Fruit fly (Drosophila melanogaster) whole organism, embryonic: Measurements from ENCODE around the gene Sptr.

Experiments
- BEAF-32 ChIP-seq: fragments of 200-800 bp; sonication (Bioruptor generic); optimal IDR thresholded peaks from 3 replicates; lab custom pipeline; 2017; ENCODE audit warnings: missing biosample characterization, missing genetic modification characterization, mild to moderate bottlenecking, moderate library complexity, missing genetic modification reagents
- CG10209 ChIP-seq: fragments of 200-800 bp; sonication (Bioruptor generic); optimal IDR thresholded peaks from 3 replicates; lab custom pipeline; 2017; ENCODE audit warnings: missing biosample characterization, mild to moderate bottlenecking, missing genetic modification characterization, missing genetic modification reagents
- CG11504 ChIP-seq: fragments of 200-800 bp; sonication (Bioruptor generic); optimal IDR thresholded peaks from 3 replicates; lab custom pipeline; 2019; ENCODE audit warnings: missing biosample characterization, mild to moderate bottlenecking, missing genetic modification characterization, moderate library complexity
- CG15011 ChIP-seq: fragments of 200-800 bp; sonication (Bioruptor generic); optimal IDR thresholded peaks from 3 replicates; lab custom pipeline; 2018; ENCODE audit warnings: missing biosample characterization, mild to moderate bottlenecking, missing genetic modification characterization
- CG15073 ChIP-seq: fragments of 200-800 bp; sonication (Bioruptor generic); optimal IDR thresholded peaks from 2 replicates; lab custom pipeline; 2016; ENCODE audit warnings: missing biosample characterization, missing genetic modification characterization
- CG15696 ChIP-seq: fragments of 200-800 bp; sonication (Bioruptor generic); optimal IDR thresholded peaks from 2 replicates; lab custom pipeline; 2019; ENCODE audit warnings: missing biosample characterization, mild to moderate bottlenecking, missing genetic modification characterization, moderate library complexity
- CG17359 ChIP-seq: fragments of 200-800 bp; sonication (Bioruptor generic); optimal IDR thresholded peaks from 3 replicates; lab custom pipeline; 2018; ENCODE audit warnings: missing biosample characterization, mild to moderate bottlenecking, missing genetic modification characterization, moderate library complexity
- CG30431 ChIP-seq: fragments of 200-800 bp; sonication (Bioruptor generic); optimal IDR thresholded peaks from 2 replicates; lab custom pipeline; 2017; ENCODE audit warnings: missing biosample characterization, missing genetic modification characterization
- CG4404 ChIP-seq: fragments of 200-800 bp; sonication (Bioruptor generic); IDR thresholded peaks from 2 replicates; pipeline ENCODE4 v1.3.6; 2022; ENCODE audit warnings: missing biosample characterization, missing genetic modification characterization
- CG7271 ChIP-seq: fragments of 200-800 bp; sonication (Bioruptor generic); optimal IDR thresholded peaks from 2 replicates; lab custom pipeline; 2018; ENCODE audit warnings: missing biosample characterization, mild to moderate bottlenecking, missing genetic modification characterization, moderate library complexity
- CG8765 ChIP-seq: fragments of 200-800 bp; sonication (Bioruptor generic); IDR thresholded peaks from 2 replicates; pipeline ENCODE4 v1.3.6; 2022; ENCODE audit warnings: missing biosample characterization, missing genetic modification characterization
- D19B ChIP-seq: fragments of 200-800 bp; sonication (Bioruptor generic); optimal IDR thresholded peaks from 2 replicates; lab custom pipeline; 2017; ENCODE audit warnings: missing biosample characterization, mild to moderate bottlenecking, missing genetic modification characterization
- Dll ChIP-seq: fragments of 200-800 bp; sonication (Bioruptor generic); IDR thresholded peaks from 4 replicates; pipeline ENCODE4 v1.3.6; 2022; ENCODE audit warnings: missing biosample characterization, missing genetic modification characterization; ENCODE audit not compliant: partially characterized antibody
- Dp ChIP-seq: fragments of 200-800 bp; sonication (Bioruptor generic); optimal IDR thresholded peaks from 2 replicates; lab custom pipeline; 2018; ENCODE audit warnings: missing biosample characterization, mild to moderate bottlenecking, missing genetic modification characterization, moderate library complexity
- Dref ChIP-seq: fragments of 200-800 bp; sonication (Bioruptor generic); IDR thresholded peaks from 2 replicates; pipeline ENCODE4 v1.3.6; 2022; ENCODE audit warnings: missing biosample characterization, missing genetic modification characterization
- E2f2 ChIP-seq: fragments of 200-800 bp; sonication (Bioruptor generic); IDR thresholded peaks from 2 replicates; pipeline ENCODE4 v1.3.6; 2022; ENCODE audit warnings: missing biosample characterization, missing genetic modification characterization
- Ets65A ChIP-seq: fragments of 200-800 bp; sonication (Bioruptor generic); peaks from one replicate; lab custom pipeline; 2016; ENCODE audit warnings: missing biosample characterization, missing genetic modification characterization
- HLH3B ChIP-seq: fragments of 200-800 bp; sonication (Bioruptor generic); IDR thresholded peaks from 2 replicates; pipeline ENCODE4 v1.3.6; 2022; ENCODE audit warnings: missing biosample characterization, missing genetic modification characterization
- Hey ChIP-seq: fragments of 200-800 bp; sonication (Bioruptor generic); optimal IDR thresholded peaks from 3 replicates; lab custom pipeline; 2018; ENCODE audit warnings: missing biosample characterization, mild to moderate bottlenecking, missing genetic modification characterization
- Hr39 ChIP-seq: fragments of >200 bp; optimal IDR thresholded peaks from 2 replicates; lab custom pipeline; 2017
- MBD-R2 ChIP-seq: fragments of 200-800 bp; sonication (Bioruptor generic); IDR thresholded peaks from 2 replicates; pipeline ENCODE4 v1.3.6; 2022; ENCODE audit warnings: missing biosample characterization, missing genetic modification characterization
- Rx ChIP-seq: fragments of 200-800 bp; sonication (Bioruptor generic); IDR thresholded peaks from 2 replicates; pipeline ENCODE4 v1.3.6; 2022; ENCODE audit warnings: missing biosample characterization, missing genetic modification characterization
- Sox100B ChIP-seq: fragments of 200-800 bp; sonication (Bioruptor generic); optimal IDR thresholded peaks from 3 replicates; lab custom pipeline; 2018; ENCODE audit warnings: missing biosample characterization, mild to moderate bottlenecking, missing genetic modification characterization
- Tbp ChIP-seq: fragments of >200 bp; optimal IDR thresholded peaks from 2 replicates; lab custom pipeline; 2018; ENCODE audit warnings: missing biosample characterization, missing genetic modification characterization
- Xbp1 ChIP-seq: fragments of 200-800 bp; sonication (Bioruptor generic); optimal IDR thresholded peaks from 3 replicates; lab custom pipeline; 2016; ENCODE audit warnings: missing biosample characterization, mild to moderate bottlenecking, missing genetic modification characterization
- Xrp1 ChIP-seq: fragments of 200-800 bp; sonication (Bioruptor generic); IDR thresholded peaks from 2 replicates; pipeline ENCODE4 v1.3.6; 2022; ENCODE audit warnings: missing biosample characterization, missing genetic modification characterization
- bcd ChIP-seq: fragments of 200-800 bp; sonication (Bioruptor generic); optimal IDR thresholded peaks from 2 replicates; lab custom pipeline; 2017; ENCODE audit warnings: missing biosample characterization, mild to moderate bottlenecking, missing genetic modification characterization
- chinmo ChIP-seq: fragments of 200-800 bp; sonication (Bioruptor generic); IDR thresholded peaks from 4 replicates; pipeline ENCODE4 v1.3.6; 2022; ENCODE audit warnings: missing biosample characterization, missing genetic modification characterization; ENCODE audit not compliant: partially characterized antibody
- chm ChIP-seq: fragments of 200-800 bp; sonication (Bioruptor generic); IDR thresholded peaks from 2 replicates; pipeline ENCODE4 v1.3.6; 2022; ENCODE audit warnings: missing biosample characterization, missing genetic modification characterization
- croc ChIP-seq: fragments of 200-800 bp; sonication (Bioruptor generic); conservative IDR thresholded peaks from 3 replicates; pipeline ENCODE4 v1.3.6; 2022; ENCODE audit warnings: missing biosample characterization, missing genetic modification characterization
- dmrt11E ChIP-seq: fragments of 200-800 bp; sonication (Bioruptor generic); optimal IDR thresholded peaks from 3 replicates; lab custom pipeline; 2018; ENCODE audit warnings: missing biosample characterization, mild to moderate bottlenecking, missing genetic modification characterization, moderate library complexity
- fd102C ChIP-seq: fragments of 200-800 bp; sonication (Bioruptor generic); optimal IDR thresholded peaks from 2 replicates; lab custom pipeline; 2018; ENCODE audit warnings: missing biosample characterization, mild to moderate bottlenecking, missing genetic modification characterization, moderate library complexity
- inv ChIP-seq: fragments of 200-800 bp; sonication (Bioruptor generic); IDR thresholded peaks from 2 replicates; pipeline ENCODE4 v1.3.6; 2022; ENCODE audit warnings: missing biosample characterization, missing genetic modification characterization; ENCODE audit not compliant: partially characterized antibody
- kah ChIP-seq: fragments of 200-800 bp; sonication (Bioruptor generic); optimal IDR thresholded peaks from 2 replicates; lab custom pipeline; 2018; ENCODE audit warnings: missing biosample characterization, mild to moderate bottlenecking, missing genetic modification characterization
- org-1 ChIP-seq: fragments of 200-800 bp; sonication (Bioruptor generic); optimal IDR thresholded peaks from 2 replicates; lab custom pipeline; 2017; ENCODE audit warnings: missing biosample characterization, missing genetic modification characterization
- pan ChIP-seq, 4 experiments: fragments of >200 bp in 3 of 4; fragments of 200-800 bp in 1 of 4; sonication (Bioruptor generic) in 1 of 4; optimal IDR thresholded peaks in 3 of 4; IDR thresholded peaks in 1 of 4; 2 replicates each; pipeline versions ENCODE4 v1.3.6 to Lab custom; 2017 to 2022; ENCODE audit warnings: missing biosample characterization in 2 of 4, missing genetic modification characterization in 2 of 4, mixed read lengths in 1 of 4
- pho ChIP-seq: fragments of 200-800 bp; sonication (Bioruptor generic); optimal IDR thresholded peaks from 2 replicates; lab custom pipeline; 2016; ENCODE audit warnings: missing biosample characterization, missing genetic modification characterization
- phol ChIP-seq: fragments of 200-800 bp; sonication (Bioruptor generic); optimal IDR thresholded peaks from 3 replicates; lab custom pipeline; 2018; ENCODE audit warnings: missing biosample characterization, mild to moderate bottlenecking, missing genetic modification characterization, moderate library complexity
- prd ChIP-seq, 3 experiments: fragments of >200 bp in 2 of 3; fragments of 200-800 bp in 1 of 3; sonication (Bioruptor generic) in 1 of 3; optimal IDR thresholded peaks in 2 of 3; IDR thresholded peaks in 1 of 3; 2 replicates in 2 of 3; 3 replicates in 1 of 3; pipeline versions ENCODE4 v1.3.6 to Lab custom; 2017 to 2022; ENCODE audit warnings: missing biosample characterization in 1 of 3, missing genetic modification characterization in 1 of 3
- sens ChIP-seq: fragments of 200-800 bp; sonication (Bioruptor generic); peaks from one replicate; lab custom pipeline; 2016; ENCODE audit warnings: missing biosample characterization, missing genetic modification characterization
- ttk ChIP-seq: fragments of 200-800 bp; sonication (Bioruptor generic); IDR thresholded peaks from 2 replicates; pipeline ENCODE4 v2.1.2; 2022; ENCODE audit warnings: missing biosample characterization, missing genetic modification characterization
- zfh1 ChIP-seq: fragments of 200-800 bp; sonication (Bioruptor generic); IDR thresholded peaks from 3 replicates; pipeline ENCODE4 v1.3.6; 2022; ENCODE audit warnings: missing biosample characterization, missing genetic modification characterization

Gene Sptr

dm6 chrX:8444883-8445572 is 19.2 kb downstream of the Sptr start (continued):
- TF ChIP-seq bcd (no peak), ttk (GFP tag; lab: Robert Waterston, UW) (no peak), Hr39 (lab: Kevin White, UChicago) (no peak), sens (GFP tag; lab: Kevin White, UChicago) (peak; percentile 28), CG15073 (GFP tag; lab: Kevin White, UChicago) (no peak), CG17359 (tag; lab: Kevin White, UChicago) (peak; percentile 60), inv (GFP tag; lab: Robert Waterston, UW) (no peak), Sox100B (GFP tag; lab: Kevin White, UChicago) (peak; percentile 64), Xbp1 (GFP tag; lab: Kevin White, UChicago) (peak; percentile 35), CG11504 (tag; lab: Kevin White, UChicago) (peak; percentile 72), Hey (no peak), pho (GFP tag; lab: Kevin White, UChicago) (no peak), kah (GFP tag; lab: Kevin White, UChicago) (no peak), MBD-R2 (GFP tag; lab: Robert Waterston, UW) (peak; percentile 22; the same call in 1 of the 2 replicates), CG7271 (tag; lab: Kevin White, UChicago) (peak; percentile 23)

- TF ChIP-seq chm (GFP tag; lab: Robert Waterston, UW) (no peak), zfh1 (GFP tag; lab: Robert Waterston, UW) (peak; percentile 52; the same call in 2 of the 3 replicates), croc (0 out of 3 replicates have a peak, but pooled peaks have one; percentile 14), Xrp1 (GFP tag; lab: Robert Waterston, UW) (peak; percentile 28; the same call in 1 of the 2 replicates), CG10209 (GFP tag; lab: Kevin White, UChicago) (no peak), fd102C (GFP tag; lab: Kevin White, UChicago) (peak; percentile 63), chinmo (no peak), Rx (GFP tag; lab: Robert Waterston, UW) (peak; percentile 6; the same call in 1 of the 2 replicates), CG30431 (GFP tag; lab: Kevin White, UChicago) (peak; percentile 25), dmrt11E (peak; percentile 27), CG4404 (GFP tag; lab: Robert Waterston, UW) (peak; percentile 71), CG8765 (GFP tag; lab: Robert Waterston, UW) (peak; percentile 68), org-1 (GFP tag; lab: Kevin White, UChicago) (no peak), Ets65A (peak; percentile 18), prd (optimal IDR thresholded peaks at IDR 0.05; lab: Kevin White, UChicago) (no peak), prd (GFP tag; IDR thresholded peaks at IDR 0.05; lab: Robert Waterston, UW) (peak; percentile 63; the same call in 2 of the 3 replicates), Tbp (no peak), pan (optimal IDR thresholded peaks at IDR 0.05; lab: Kevin White, UChicago) (peak in 1 of 2 experiments; percentile 39), pan (GFP tag; optimal IDR thresholded peaks at IDR 0.05 in 1 of 2, IDR thresholded peaks at IDR 0.05 in 1 of 2) (no peak), D19B (GFP tag; lab: Kevin White, UChicago) (peak; percentile 37), CG15696 (peak; percentile 70)
Observed at dm6 chrX:8444279-8444678, 20.0 kb downstream of the Sptr start.

DNA sequence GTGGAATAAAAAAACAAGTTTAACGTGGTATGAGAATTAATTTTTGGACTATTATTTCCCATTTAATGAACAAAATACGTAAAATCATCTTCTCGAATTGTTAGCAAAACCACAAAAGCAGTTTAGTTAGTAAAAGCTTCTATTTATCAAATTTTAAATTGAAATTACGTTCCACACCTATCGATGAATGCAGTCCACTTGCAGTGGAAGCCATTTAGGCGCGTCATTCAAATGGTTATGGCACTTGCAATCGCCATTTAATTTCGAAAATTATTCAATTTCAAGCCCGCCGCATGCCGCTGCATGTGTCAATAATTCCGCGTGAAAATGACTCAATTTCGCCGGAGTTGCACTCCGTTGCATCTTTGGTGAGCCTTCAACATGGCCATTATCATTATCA is 21.3 kb downstream of the Sptr start:
- 0 out of 4 replicates have a peak, but pooled peaks have one; percentile 37 for TF ChIP-seq Dll (GFP tag; lab: Robert Waterston, UW)
- TF ChIP-seq CG15011: no peak
- peak; percentile 86 for TF ChIP-seq E2f2 (GFP tag; lab: Robert Waterston, UW)
- no peak for TF ChIP-seq HLH3B (GFP tag; lab: Robert Waterston, UW)
- TF ChIP-seq Dref (GFP tag; lab: Robert Waterston, UW): peak; percentile 39; the same call in 1 of the 2 replicates
- peak; percentile 14 for TF ChIP-seq phol (tag; lab: Kevin White, UChicago)
- no peak for TF ChIP-seq CG4404 (GFP tag; lab: Robert Waterston, UW)
- peak; percentile 70 for TF ChIP-seq Dp (GFP tag; lab: Kevin White, UChicago)
- TF ChIP-seq BEAF-32 (GFP tag; lab: Kevin White, UChicago): peak; percentile 8
- TF ChIP-seq, all 482 proteins: peak for 6
